Fruit fly (Drosophila melanogaster) whole organism, embryonic: ENCODE data around the gene CG43993.

Experiments
- CG14860 ChIP-seq: fragments of 200-800 bp; sonication (Bioruptor generic); IDR thresholded peaks from 3 replicates; pipeline ENCODE4 v1.3.6; 2022; ENCODE audit warnings: missing biosample characterization, missing genetic modification characterization; ENCODE audit not compliant: partially characterized antibody
- CG15269 ChIP-seq: fragments of 200-800 bp; sonication (Bioruptor generic); optimal IDR thresholded peaks from 2 replicates; lab custom pipeline; 2018; ENCODE audit warnings: missing biosample characterization, mild to moderate bottlenecking, missing genetic modification characterization, moderate library complexity
- CG17328 ChIP-seq: fragments of 200-800 bp; sonication (Bioruptor generic); IDR thresholded peaks from 2 replicates; pipeline ENCODE4 v1.3.6; 2022; ENCODE audit warnings: missing biosample characterization, missing genetic modification characterization
- CG2199 ChIP-seq: fragments of 200-800 bp; sonication (Bioruptor generic); IDR thresholded peaks from 3 replicates; pipeline ENCODE4 v1.3.6; 2022; ENCODE audit warnings: missing biosample characterization, missing genetic modification characterization
- CG31224 ChIP-seq: fragments of 200-800 bp; sonication (Bioruptor generic); IDR thresholded peaks from 2 replicates; pipeline ENCODE4 v1.3.6; 2022; ENCODE audit warnings: missing biosample characterization, missing genetic modification characterization
- CG34422 ChIP-seq: fragments of 200-800 bp; sonication (Bioruptor generic); IDR thresholded peaks from 3 replicates; pipeline ENCODE4 v1.3.6; 2022; ENCODE audit warnings: missing biosample characterization, missing genetic modification characterization
- CG6272 ChIP-seq: fragments of 200-800 bp; sonication (Bioruptor generic); IDR thresholded peaks from 2 replicates; pipeline ENCODE4 v1.3.6; 2022; ENCODE audit warnings: missing biosample characterization, missing genetic modification characterization
- ase ChIP-seq: fragments of 200-800 bp; sonication (Bioruptor generic); IDR thresholded peaks from 3 replicates; pipeline ENCODE4 v1.3.6; 2022; ENCODE audit warnings: missing biosample characterization, missing genetic modification characterization
- ftz-f1 ChIP-seq: fragments of 200-800 bp; sonication (Bioruptor generic); optimal IDR thresholded peaks from 2 replicates; lab custom pipeline; 2016; ENCODE audit warnings: missing biosample characterization, missing genetic modification characterization
- knrl ChIP-seq: fragments of 200-800 bp; sonication (Bioruptor generic); IDR thresholded peaks from 3 replicates; pipeline ENCODE4 v1.3.6; 2022; ENCODE audit warnings: missing biosample characterization, missing genetic modification characterization; ENCODE audit not compliant: partially characterized antibody
- otp ChIP-seq: fragments of 200-800 bp; sonication (Bioruptor generic); IDR thresholded peaks from 3 replicates; pipeline ENCODE4, ENCODE4 v1.3.6; 2022; ENCODE audit warnings: missing biosample characterization, missing genetic modification characterization
- sug ChIP-seq: fragments of 200-800 bp; optimal IDR thresholded peaks from 2 replicates; lab custom pipeline; 2019; ENCODE audit warnings: missing biosample characterization, mild to moderate bottlenecking, missing genetic modification characterization, moderate library complexity

CG43993 gene

DNA sequence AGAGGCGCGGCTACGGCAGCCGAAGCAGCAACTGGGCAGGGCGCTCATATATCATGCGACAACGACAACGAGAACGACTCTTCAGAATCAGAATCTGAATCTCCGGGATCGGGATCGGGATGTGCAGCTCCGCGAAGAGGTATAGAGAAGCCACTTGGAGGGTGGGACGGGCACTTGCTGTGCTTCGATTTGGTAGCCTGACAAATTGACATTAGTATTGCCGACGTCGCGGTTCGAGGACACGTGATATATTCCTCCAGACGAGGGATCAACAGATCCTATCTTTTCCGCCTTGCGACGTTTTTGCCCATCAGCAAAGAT, 50.1 kb downstream of the CG43993 start (continued):
- TF ChIP-seq CG14860 (GFP tag; lab: Robert Waterston, UW) (no peak), CG17328 (GFP tag; lab: Robert Waterston, UW) (peak; percentile 37; the same call in 1 of the 2 replicates), sug (tag; lab: Kevin White, UChicago) (no peak), knrl (GFP tag; lab: Robert Waterston, UW) (no peak), CG31224 (peak; percentile 24; the same call in 1 of the 2 replicates), otp (GFP tag; lab: Robert Waterston, UW) (0 out of 3 replicates have a peak, but pooled peaks have one; percentile 27), CG34422 (GFP tag; lab: Robert Waterston, UW) (0 out of 3 replicates have a peak, but pooled peaks have one; percentile 13), ftz-f1 (GFP tag; lab: Kevin White, UChicago) (no peak), CG2199 (GFP tag; lab: Robert Waterston, UW) (peak; percentile 71; the same call in 1 of the 3 replicates), ase (GFP tag; lab: Robert Waterston, UW) (0 out of 3 replicates have a peak, but pooled peaks have one; percentile 13), CG15269 (tag; lab: Kevin White, UChicago) (no peak), CG6272 (0 out of 2 replicates have a peak, but pooled peaks have one; percentile 9)
